Worm (Caenorhabditis elegans): ENCODE results near the gene gmps-1.

- TF ChIP-seq nfya-1 (tag; optimal IDR thresholded peaks at IDR 0.05) = no peak
- no peak for TF ChIP-seq hlh-8 (tag; optimal IDR thresholded peaks at IDR 0.05)
- TF ChIP-seq dmd-4 (tag; optimal IDR thresholded peaks at IDR 0.05; ENCODE audit: borderline replicate concordance) = no peak
- no peak for TF ChIP-seq npax-4 (tag; optimal IDR thresholded peaks at IDR 0.05)
- TF ChIP-seq ttx-3 (tag; optimal IDR thresholded peaks at IDR 0.05) = no peak
- TF ChIP-seq ceh-31 (tag; optimal IDR thresholded peaks at IDR 0.05) = no peak
- no peak for TF ChIP-seq sox-4 (tag; optimal IDR thresholded peaks at IDR 0.05)
- TF ChIP-seq ceh-9 (tag; optimal IDR thresholded peaks at IDR 0.05) = no peak
- no peak for TF ChIP-seq C38D4.7 (GFP tag; optimal IDR thresholded peaks at IDR 0.05)
These were observed 33.8 kb downstream of the gmps-1 start for ce11 chrII:10834717-10835116.
